Worm (Caenorhabditis elegans) whole organism, L2 larva: Measurements from ENCODE around the gene K11C4.2.

Source experiments
- C34F6.9 ChIP-seq: fragments of 150-350 bp; optimal IDR thresholded peaks from 2 replicates; lab custom pipeline; 2014; ENCODE audit warnings: missing biosample characterization, missing genetic modification characterization
- F13H6.1 ChIP-seq: sonication (generic microtip); optimal IDR thresholded peaks from 2 replicates; lab custom pipeline; 2016; ENCODE audit warnings: missing genetic modification characterization, missing compliant biosample characterization
- Y55F3AM.14 ChIP-seq: fragments of 200-800 bp; sonication (Bioruptor generic); optimal IDR thresholded peaks from 2 replicates; lab custom pipeline; 2018; ENCODE audit warnings: mild to moderate bottlenecking, missing genetic modification characterization, missing compliant biosample characterization
- ZK546.5 ChIP-seq: sonication (generic microtip); optimal IDR thresholded peaks from 2 replicates; lab custom pipeline; 2017; ENCODE audit warnings: missing biosample characterization, missing genetic modification characterization
- alr-1 ChIP-seq: fragments of 150-350 bp; optimal IDR thresholded peaks from 2 replicates; lab custom pipeline; 2014; ENCODE audit warnings: missing biosample characterization, missing genetic modification characterization
- ama-1 ChIP-seq: fragments of 150-350 bp; optimal IDR thresholded peaks from 2 replicates; lab custom pipeline; 2018; ENCODE audit warnings: inconsistent platforms
- blmp-1 ChIP-seq: sonication (generic microtip); optimal IDR thresholded peaks from 2 replicates; lab custom pipeline; 2017; ENCODE audit warnings: missing genetic modification characterization, mild to moderate bottlenecking, missing compliant biosample characterization, antibody characterized with exemption, moderate library complexity; ENCODE audit not compliant: insufficient read depth
- ceh-16 ChIP-seq: fragments of 150-350 bp; optimal IDR thresholded peaks from 2 replicates; lab custom pipeline; 2014; ENCODE audit warnings: missing biosample characterization, missing genetic modification characterization
- ceh-82 ChIP-seq: fragments of 150-350 bp; optimal IDR thresholded peaks from 2 replicates; lab custom pipeline; 2014; ENCODE audit warnings: missing biosample characterization, missing genetic modification characterization
- elt-1 ChIP-seq: fragments of 150-350 bp; optimal IDR thresholded peaks from 2 replicates; lab custom pipeline; 2014; ENCODE audit warnings: missing biosample characterization, missing genetic modification characterization
- elt-3 ChIP-seq: sonication (generic microtip); optimal IDR thresholded peaks from 2 replicates; lab custom pipeline; 2017; ENCODE audit warnings: missing biosample characterization, missing genetic modification characterization
- fos-1 ChIP-seq: fragments of 150-350 bp; optimal IDR thresholded peaks from 2 replicates; lab custom pipeline; 2014; ENCODE audit warnings: missing biosample characterization, missing genetic modification characterization
- lin-11 ChIP-seq: fragments of 150-350 bp; sonication (generic microtip); optimal IDR thresholded peaks from 2 replicates; lab custom pipeline; 2014; ENCODE audit warnings: missing biosample characterization, missing genetic modification characterization, inconsistent platforms, mixed read lengths
- lin-39 ChIP-seq: fragments of 150-350 bp; optimal IDR thresholded peaks from 2 replicates; lab custom pipeline; 2014; ENCODE audit warnings: missing biosample characterization, missing genetic modification reagents, missing genetic modification characterization
- mbf-1 ChIP-seq: sonication (generic microtip); optimal IDR thresholded peaks from 2 replicates; lab custom pipeline; 2017; ENCODE audit warnings: missing biosample characterization, missing genetic modification characterization
- mdl-1 ChIP-seq, 2 experiments: fragments of 150-350 bp in 1 of 2; sonication (generic microtip) in 1 of 2; optimal IDR thresholded peaks; 2 replicates each; lab custom pipeline; 2017; ENCODE audit warnings: missing biosample characterization in 2 of 2, missing genetic modification characterization in 2 of 2
- nhr-10 ChIP-seq: sonication (generic microtip); optimal IDR thresholded peaks from 2 replicates; lab custom pipeline; 2017; ENCODE audit warnings: missing biosample characterization, missing genetic modification characterization
- nhr-11 ChIP-seq: fragments of 150-350 bp; optimal IDR thresholded peaks from 2 replicates; lab custom pipeline; 2014; ENCODE audit warnings: missing biosample characterization, missing genetic modification characterization
- nhr-12 ChIP-seq: fragments of 150-350 bp; optimal IDR thresholded peaks from 2 replicates; lab custom pipeline; 2014; ENCODE audit warnings: missing biosample characterization, missing genetic modification characterization
- nhr-129 ChIP-seq: fragments of 150-350 bp; optimal IDR thresholded peaks from 2 replicates; lab custom pipeline; 2014; ENCODE audit warnings: missing biosample characterization, missing genetic modification characterization
- nhr-21 ChIP-seq: fragments of 150-350 bp; optimal IDR thresholded peaks from 2 replicates; lab custom pipeline; 2014; ENCODE audit warnings: missing biosample characterization, missing genetic modification characterization
- nhr-23 ChIP-seq: fragments of 150-350 bp; optimal IDR thresholded peaks from 2 replicates; lab custom pipeline; 2014; ENCODE audit warnings: missing biosample characterization, missing genetic modification reagents, missing genetic modification characterization
- nhr-25 ChIP-seq: fragments of 150-350 bp; sonication (generic microtip); optimal IDR thresholded peaks from 3 replicates; lab custom pipeline; 2014; ENCODE audit warnings: missing biosample characterization, missing genetic modification characterization
- nhr-6 ChIP-seq: fragments of 150-350 bp; optimal IDR thresholded peaks from 2 replicates; lab custom pipeline; 2014; ENCODE audit warnings: missing biosample characterization, missing genetic modification characterization
- nhr-77 ChIP-seq: fragments of 150-350 bp; optimal IDR thresholded peaks from 2 replicates; lab custom pipeline; 2014; ENCODE audit warnings: missing biosample characterization, missing genetic modification characterization
- peb-1 ChIP-seq: fragments of 150-350 bp; optimal IDR thresholded peaks from 2 replicates; lab custom pipeline; 2014; ENCODE audit warnings: missing biosample characterization, missing genetic modification characterization
- sem-4 ChIP-seq: fragments of 150-350 bp; optimal IDR thresholded peaks from 2 replicates; lab custom pipeline; 2014; ENCODE audit warnings: missing biosample characterization, missing genetic modification reagents, missing genetic modification characterization
- sma-3 ChIP-seq: sonication (generic microtip); optimal IDR thresholded peaks from 2 replicates; lab custom pipeline; 2016; ENCODE audit warnings: missing genetic modification reagents, missing genetic modification characterization, missing compliant biosample characterization
- snpc-4 ChIP-seq: fragments of 150-350 bp; optimal IDR thresholded peaks from 2 replicates; lab custom pipeline; 2014; ENCODE audit warnings: missing biosample characterization, missing genetic modification characterization
- unc-55 ChIP-seq: fragments of 150-350 bp; sonication (generic microtip); optimal IDR thresholded peaks from 3 replicates; lab custom pipeline; 2014; ENCODE audit warnings: missing biosample characterization, missing genetic modification reagents, missing genetic modification characterization
- unc-62 ChIP-seq: fragments of 150-350 bp; optimal IDR thresholded peaks from 2 replicates; lab custom pipeline; 2014; ENCODE audit warnings: missing biosample characterization, missing genetic modification reagents, missing genetic modification characterization
- zag-1 ChIP-seq: fragments of 150-350 bp; optimal IDR thresholded peaks from 2 replicates; lab custom pipeline; 2014; ENCODE audit warnings: missing biosample characterization, missing genetic modification characterization
- ztf-1 ChIP-seq: fragments of 200-800 bp; sonication (Bioruptor generic); conservative IDR thresholded peaks from 2 replicates; pipeline ENCODE4 v1.3.6; 2022; ENCODE audit warnings: missing genetic modification characterization, missing compliant biosample characterization
- ztf-11 ChIP-seq: sonication (generic microtip); optimal IDR thresholded peaks from 2 replicates; lab custom pipeline; 2017; ENCODE audit warnings: missing biosample characterization, missing genetic modification characterization

Gene K11C4.2

ce11 chrV:6894778-6895177 is at the start of gene K11C4.2:
Gene K11C4.2 (plus strand): TSS chrV:6895078.
- TF ChIP-seq elt-1 (tag; lab: Kevin White, UChicago) (no peak), ceh-16 (no peak), mdl-1 (tag; optimal IDR thresholded peaks at IDR 0.05; lab: Kevin White, UChicago) (no peak), nhr-12 (tag; lab: Kevin White, UChicago) (no peak)

ce11 chrV:6846507-6846906 is 48.4 kb upstream of the K11C4.2 start, which contains the start of gene lgc-54:
Gene lgc-54 (minus strand): TSS chrV:6846607.
- TF ChIP-seq zag-1 (tag; lab: Kevin White, UChicago): no peak
- TF ChIP-seq nhr-6 (tag; lab: Kevin White, UChicago): no peak
- no peak for TF ChIP-seq alr-1
- TF ChIP-seq lin-39 (tag; lab: Kevin White, UChicago): no peak
- TF ChIP-seq, all 48 proteins: peak for 0

DNA sequence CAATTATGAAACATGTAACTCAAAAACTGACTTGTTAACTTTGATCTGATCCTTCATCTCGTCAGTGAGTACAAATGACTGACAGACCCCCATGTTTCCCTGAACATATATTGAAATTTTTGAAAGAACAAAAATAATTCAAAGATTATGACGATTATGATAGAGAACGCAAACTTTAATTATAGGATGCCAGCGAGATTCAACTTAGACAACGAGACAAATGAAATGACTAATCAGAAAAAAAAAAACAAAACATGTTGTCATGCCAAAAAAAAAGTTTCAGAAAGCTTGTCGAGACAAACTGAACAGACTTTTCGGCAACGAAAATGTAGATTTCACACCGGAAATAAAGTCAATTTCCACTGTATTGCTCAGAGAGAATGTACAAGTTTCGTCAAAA is 40.2 kb upstream of the K11C4.2 start, which contains the start of gene gpa-10:
gpa-10 (minus strand) TSS at position 101 of the 400 bp plus-strand sequence.
- TF ChIP-seq nhr-129 (tag; lab: Kevin White, UChicago) (no peak), nhr-11 (tag; lab: Kevin White, UChicago) (no peak), ama-1 (lab: Kevin White, UChicago) (no peak), nhr-10 (tag; lab: Kevin White, UChicago) (no peak)

DNA sequence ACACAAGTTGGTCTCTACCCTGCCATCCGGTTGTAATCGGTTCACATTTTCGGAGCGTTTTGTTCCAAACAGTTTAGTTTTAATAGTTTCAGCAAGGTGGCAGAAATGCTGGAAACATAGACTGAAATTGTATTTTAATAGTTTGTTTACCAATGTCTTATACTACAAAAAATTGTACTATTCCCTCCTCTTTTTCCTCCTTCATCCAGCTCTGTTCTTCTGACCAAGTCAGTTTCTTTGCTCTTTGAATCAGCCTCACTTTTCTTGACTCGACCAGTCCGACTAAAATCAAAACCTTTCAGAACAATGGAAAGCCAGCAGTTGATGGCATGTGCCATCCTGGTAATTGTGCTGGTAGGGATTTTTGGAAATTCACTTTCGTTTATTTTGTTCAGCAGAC is 24.9 kb upstream of the K11C4.2 start, which contains the start of gene frpr-18:
frpr-18 (plus strand) TSS at position 301 of the 400 bp plus-strand sequence.
- TF ChIP-seq Y55F3AM.14 (GFP tag; lab: Kevin White, UChicago) (no peak), C34F6.9 (tag; lab: Kevin White, UChicago) (no peak), nhr-77 (tag; lab: Kevin White, UChicago) (no peak), unc-62 (GFP tag; lab: Kevin White, UChicago) (no peak), alr-1 (no peak), nhr-11 (tag; lab: Kevin White, UChicago) (no peak), fos-1 (tag; lab: Kevin White, UChicago) (no peak), ztf-1 (GFP tag; lab: Robert Waterston, UW) (no peak), peb-1 (tag; lab: Kevin White, UChicago) (no peak), ceh-82 (tag; lab: Kevin White, UChicago) (no peak), sem-4 (tag; lab: Kevin White, UChicago) (no peak), blmp-1 (tag; lab: Kevin White, UChicago) (no peak), unc-55 (GFP tag; lab: Kevin White, UChicago) (no peak)

ce11 chrV:6874735-6875134 is 20.1 kb upstream of the K11C4.2 start:
- no peak for TF ChIP-seq zag-1 (tag; lab: Kevin White, UChicago)
- TF ChIP-seq alr-1: no peak
- peak; percentile 2 for TF ChIP-seq F13H6.1 (tag; lab: Kevin White, UChicago)
- TF ChIP-seq unc-62 (GFP tag; lab: Kevin White, UChicago): no peak
- no peak for TF ChIP-seq nhr-10 (tag; lab: Kevin White, UChicago)
- TF ChIP-seq ceh-16: no peak
- TF ChIP-seq nhr-129 (tag; lab: Kevin White, UChicago): peak; percentile 37
- TF ChIP-seq mbf-1: no peak
- TF ChIP-seq ZK546.5: no peak
- no peak for TF ChIP-seq lin-11

DNA sequence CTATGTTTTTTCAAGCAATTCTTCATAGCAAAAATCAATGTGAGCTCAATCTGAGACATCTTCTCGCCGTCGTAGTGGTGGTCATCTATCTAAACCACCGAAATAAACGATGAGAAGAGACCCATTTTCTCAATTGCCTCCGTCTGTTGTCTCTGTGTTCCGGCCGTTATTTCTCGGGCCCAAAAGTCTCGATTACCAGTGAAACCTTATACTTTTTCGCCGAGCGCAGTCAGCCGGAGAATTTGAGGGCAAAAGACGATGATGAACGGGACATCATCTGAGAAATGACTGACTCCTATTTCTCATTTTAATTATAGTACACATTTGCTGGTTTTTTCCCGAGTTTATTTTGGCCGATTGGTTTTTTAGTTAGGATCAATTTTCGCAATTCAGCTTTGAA is 19.1 kb upstream of the K11C4.2 start:
- no peak for TF ChIP-seq unc-62 (GFP tag; lab: Kevin White, UChicago)
- peak; percentile 3 for TF ChIP-seq F13H6.1 (tag; lab: Kevin White, UChicago)
- no peak for TF ChIP-seq elt-3
- TF ChIP-seq ztf-11 (tag; lab: Kevin White, UChicago): no peak
- no peak for TF ChIP-seq nhr-10 (tag; lab: Kevin White, UChicago)

ce11 chrV:6876763-6877515 is 17.9 kb upstream of the K11C4.2 start:
- TF ChIP-seq ceh-16 (peak; percentile 49), Y55F3AM.14 (GFP tag; lab: Kevin White, UChicago) (no peak), ztf-11 (tag; lab: Kevin White, UChicago) (no peak), nhr-25 (tag; lab: Kevin White, UChicago) (peak; percentile 61), nhr-129 (tag; lab: Kevin White, UChicago) (peak; percentile 41), sma-3 (GFP tag; lab: Kevin White, UChicago) (no peak), snpc-4 (tag; lab: Kevin White, UChicago) (no peak), nhr-23 (no peak), C34F6.9 (tag; lab: Kevin White, UChicago) (peak; percentile 23), nhr-21 (no peak), F13H6.1 (tag; lab: Kevin White, UChicago) (peak; percentile 19), elt-1 (tag; lab: Kevin White, UChicago) (peak; percentile 10)
- TF ChIP-seq, all 48 proteins: peak for 6
